Fruit fly (Drosophila melanogaster) whole organism, embryonic: ENCODE data around the gene BBS1.
A peak's percentile ranks its signal among the peaks of the same experiment; 100 is the strongest.

Experiments used
- Bdp1 ChIP-seq: fragments of 200-800 bp; sonication (Bioruptor generic); optimal IDR thresholded peaks from 3 replicates; lab custom pipeline; 2016; ENCODE audit warnings: missing biosample characterization, missing genetic modification characterization
- CG10321 ChIP-seq: fragments of 200-800 bp; sonication (Bioruptor generic); IDR thresholded peaks from 2 replicates; pipeline ENCODE4 v1.3.6; 2022; ENCODE audit warnings: missing biosample characterization, missing genetic modification characterization
- CG10431 ChIP-seq: fragments of 200-800 bp; sonication (Bioruptor generic); optimal IDR thresholded peaks from 3 replicates; lab custom pipeline; 2018; ENCODE audit warnings: missing biosample characterization, mild to moderate bottlenecking, missing genetic modification characterization
- CG10543 ChIP-seq: fragments of 200-800 bp; sonication (Bioruptor generic); optimal IDR thresholded peaks from 3 replicates; lab custom pipeline; 2017; ENCODE audit warnings: missing biosample characterization, mild to moderate bottlenecking, missing genetic modification characterization, moderate library complexity
- CG12391 ChIP-seq: fragments of 200-800 bp; sonication (Bioruptor generic); optimal IDR thresholded peaks from 3 replicates; lab custom pipeline; 2018; ENCODE audit warnings: missing biosample characterization, mild to moderate bottlenecking, missing genetic modification characterization, moderate library complexity
- CG12942 ChIP-seq: fragments of 200-800 bp; sonication (Bioruptor generic); optimal IDR thresholded peaks from 3 replicates; lab custom pipeline; 2016; ENCODE audit warnings: missing biosample characterization, missing genetic modification characterization
- CG14710 ChIP-seq: fragments of 200-800 bp; sonication (Bioruptor generic); optimal IDR thresholded peaks from 3 replicates; lab custom pipeline; 2019; ENCODE audit warnings: missing biosample characterization, mild to moderate bottlenecking, missing genetic modification characterization, moderate library complexity
- CG15479 ChIP-seq: fragments of 200-800 bp; sonication (Bioruptor generic); optimal IDR thresholded peaks from 3 replicates; lab custom pipeline; 2019; ENCODE audit warnings: missing biosample characterization, mild to moderate bottlenecking, missing genetic modification characterization, moderate library complexity
- CG15696 ChIP-seq: fragments of 200-800 bp; sonication (Bioruptor generic); optimal IDR thresholded peaks from 2 replicates; lab custom pipeline; 2019; ENCODE audit warnings: missing biosample characterization, mild to moderate bottlenecking, missing genetic modification characterization, moderate library complexity
- CG1647 ChIP-seq: fragments of 200-800 bp; sonication (Bioruptor generic); optimal IDR thresholded peaks from 3 replicates; lab custom pipeline; 2016; ENCODE audit warnings: missing biosample characterization, missing genetic modification characterization
- CG18476 ChIP-seq: fragments of 200-800 bp; sonication (Bioruptor generic); optimal IDR thresholded peaks from 2 replicates; lab custom pipeline; 2016; ENCODE audit warnings: missing biosample characterization, mild to moderate bottlenecking, missing genetic modification characterization
- CG7556 ChIP-seq: fragments of 200-800 bp; sonication (Bioruptor generic); optimal IDR thresholded peaks from 2 replicates; lab custom pipeline; 2017; ENCODE audit warnings: missing biosample characterization, mild to moderate bottlenecking, missing genetic modification characterization
- Chrac-16 ChIP-seq: fragments of 200-800 bp; sonication (Bioruptor generic); optimal IDR thresholded peaks from 3 replicates; lab custom pipeline; 2016; ENCODE audit warnings: missing biosample characterization, missing genetic modification characterization
- CkIIα-i1 ChIP-seq: fragments of 200-800 bp; sonication (Bioruptor generic); IDR thresholded peaks from 2 replicates; pipeline ENCODE4 v1.3.6; 2022; ENCODE audit warnings: missing biosample characterization, missing genetic modification characterization
- Dbx ChIP-seq: fragments of 200-800 bp; sonication (Bioruptor generic); IDR thresholded peaks from 3 replicates; pipeline ENCODE4 v1.3.6; 2022; ENCODE audit warnings: missing biosample characterization, missing genetic modification characterization
- Dll ChIP-seq: fragments of 200-800 bp; sonication (Bioruptor generic); IDR thresholded peaks from 4 replicates; pipeline ENCODE4 v1.3.6; 2022; ENCODE audit warnings: missing biosample characterization, missing genetic modification characterization; ENCODE audit not compliant: partially characterized antibody
- Doc3 ChIP-seq: fragments of 200-800 bp; sonication (Bioruptor generic); IDR thresholded peaks from 3 replicates; pipeline ENCODE4 v1.3.6; 2022; ENCODE audit warnings: missing biosample characterization, missing genetic modification characterization; ENCODE audit not compliant: partially characterized antibody
- Fer3 ChIP-seq: fragments of 200-800 bp; sonication (Bioruptor generic); optimal IDR thresholded peaks from 2 replicates; lab custom pipeline; 2018; ENCODE audit warnings: missing biosample characterization, mild to moderate bottlenecking, missing genetic modification characterization, moderate library complexity
- GATAe ChIP-seq: fragments of 200-800 bp; sonication (Bioruptor generic); conservative IDR thresholded peaks from 2 replicates; pipeline ENCODE4 v1.3.6; 2022; ENCODE audit warnings: missing biosample characterization, missing genetic modification characterization
- HHEX ChIP-seq: fragments of 200-800 bp; sonication (Bioruptor generic); optimal IDR thresholded peaks from 3 replicates; lab custom pipeline; 2017; ENCODE audit warnings: missing biosample characterization, mild to moderate bottlenecking, missing genetic modification characterization, missing genetic modification reagents
- HmgZ ChIP-seq: fragments of 200-800 bp; sonication (Bioruptor generic); optimal IDR thresholded peaks from 2 replicates; lab custom pipeline; 2018; ENCODE audit warnings: missing biosample characterization, mild to moderate bottlenecking, missing genetic modification characterization
- Hmr ChIP-seq: fragments of 200-800 bp; sonication (Bioruptor generic); optimal IDR thresholded peaks from 3 replicates; lab custom pipeline; 2017; ENCODE audit warnings: mild to moderate bottlenecking, missing biosample characterization, missing genetic modification reagents, missing genetic modification characterization
- MTF-1 ChIP-seq: fragments of 200-800 bp; sonication (Bioruptor generic); optimal IDR thresholded peaks from 2 replicates; lab custom pipeline; 2018; ENCODE audit warnings: missing biosample characterization, mild to moderate bottlenecking, missing genetic modification characterization, borderline replicate concordance
- Med ChIP-seq: fragments of 200-800 bp; sonication (Bioruptor generic); peaks from one replicate; lab custom pipeline; 2016; ENCODE audit warnings: missing biosample characterization, missing genetic modification characterization, mild to moderate bottlenecking, inconsistent platforms, moderate library complexity
- Meics ChIP-seq: fragments of 200-800 bp; sonication (Bioruptor generic); optimal IDR thresholded peaks from 2 replicates; lab custom pipeline; 2017; ENCODE audit warnings: missing biosample characterization, mild to moderate bottlenecking, missing genetic modification characterization
- NC2β ChIP-seq: fragments of 200-800 bp; sonication (Bioruptor generic); optimal IDR thresholded peaks from 2 replicates; lab custom pipeline; 2016; ENCODE audit warnings: missing biosample characterization, missing genetic modification characterization
- Rfx ChIP-seq: fragments of 200-800 bp; sonication (Bioruptor generic); IDR thresholded peaks from 2 replicates; pipeline ENCODE4 v1.3.6; 2022; ENCODE audit warnings: missing biosample characterization, missing genetic modification characterization
- Spps ChIP-seq: fragments of 200-800 bp; sonication (Bioruptor generic); optimal IDR thresholded peaks from 2 replicates; lab custom pipeline; 2018; ENCODE audit warnings: missing biosample characterization, mild to moderate bottlenecking, missing genetic modification characterization
- Stat92E ChIP-seq, 3 experiments: fragments of >200 bp in 2 of 3; fragments of 200-800 bp in 1 of 3; sonication (Bioruptor generic) in 1 of 3; optimal IDR thresholded peaks; 2 replicates each; lab custom pipeline; 2017 to 2019; ENCODE audit warnings: missing biosample characterization in 3 of 3, missing genetic modification characterization in 3 of 3, mild to moderate bottlenecking in 1 of 3, moderate library complexity in 1 of 3
- ara ChIP-seq: fragments of 200-800 bp; sonication (Bioruptor generic); IDR thresholded peaks from 2 replicates; pipeline ENCODE4 v1.3.6; 2022; ENCODE audit warnings: missing biosample characterization, missing genetic modification characterization
- btn ChIP-seq: fragments of 200-800 bp; sonication (Bioruptor generic); optimal IDR thresholded peaks from 2 replicates; lab custom pipeline; 2016; ENCODE audit warnings: missing biosample characterization, missing genetic modification characterization
- chm ChIP-seq: fragments of 200-800 bp; sonication (Bioruptor generic); IDR thresholded peaks from 2 replicates; pipeline ENCODE4 v1.3.6; 2022; ENCODE audit warnings: missing biosample characterization, missing genetic modification characterization
- croc ChIP-seq: fragments of 200-800 bp; sonication (Bioruptor generic); conservative IDR thresholded peaks from 3 replicates; pipeline ENCODE4 v1.3.6; 2022; ENCODE audit warnings: missing biosample characterization, missing genetic modification characterization
- exex ChIP-seq: fragments of 200-800 bp; sonication (Bioruptor generic); optimal IDR thresholded peaks from 4 replicates; lab custom pipeline; 2018; ENCODE audit warnings: missing biosample characterization, mild to moderate bottlenecking, missing genetic modification characterization, moderate library complexity
- fd96Cb ChIP-seq: fragments of 200-800 bp; sonication (Bioruptor generic); optimal IDR thresholded peaks from 2 replicates; lab custom pipeline; 2018; ENCODE audit warnings: missing biosample characterization, mild to moderate bottlenecking, missing genetic modification characterization, moderate library complexity
- gsb-n ChIP-seq: fragments of 200-800 bp; sonication (Bioruptor generic); optimal IDR thresholded peaks from 3 replicates; lab custom pipeline; 2018; ENCODE audit warnings: missing biosample characterization, mild to moderate bottlenecking, missing genetic modification characterization
- hbn ChIP-seq: fragments of 200-800 bp; sonication (Bioruptor generic); IDR thresholded peaks from 2 replicates; pipeline ENCODE4 v1.3.6; 2022; ENCODE audit warnings: missing biosample characterization, missing genetic modification characterization; ENCODE audit not compliant: partially characterized antibody
- phol ChIP-seq: fragments of 200-800 bp; sonication (Bioruptor generic); optimal IDR thresholded peaks from 3 replicates; lab custom pipeline; 2018; ENCODE audit warnings: missing biosample characterization, mild to moderate bottlenecking, missing genetic modification characterization, moderate library complexity
- psq ChIP-seq: fragments of 200-800 bp; sonication (Bioruptor generic); optimal IDR thresholded peaks from 2 replicates; lab custom pipeline; 2017; ENCODE audit warnings: missing biosample characterization, missing genetic modification characterization
- pum ChIP-seq: fragments of 200-800 bp; sonication (Bioruptor generic); optimal IDR thresholded peaks from 2 replicates; lab custom pipeline; 2016; ENCODE audit warnings: missing biosample characterization, missing genetic modification characterization
- sc ChIP-seq, 3 experiments: fragments of >200 bp in 2 of 3; fragments of 200-800 bp in 1 of 3; sonication (Bioruptor generic) in 1 of 3; optimal IDR thresholded peaks; 2 replicates in 2 of 3; 3 replicates in 1 of 3; lab custom pipeline; 2017; ENCODE audit warnings: mild to moderate bottlenecking in 1 of 3, missing biosample characterization in 1 of 3, missing genetic modification characterization in 1 of 3, missing genetic modification reagents in 1 of 3
- sens-2 ChIP-seq: fragments of 200-800 bp; sonication (Bioruptor generic); IDR thresholded peaks from 2 replicates; pipeline ENCODE4 v1.3.6; 2022; ENCODE audit warnings: missing biosample characterization, missing genetic modification characterization
- sna ChIP-seq: fragments of 200-800 bp; sonication (Bioruptor generic); IDR thresholded peaks from 2 replicates; pipeline ENCODE4 v1.3.6; 2022; ENCODE audit warnings: missing biosample characterization, missing genetic modification characterization; ENCODE audit not compliant: partially characterized antibody
- toy ChIP-seq: fragments of 200-800 bp; sonication (Bioruptor generic); IDR thresholded peaks from 2 replicates; pipeline ENCODE4 v1.3.6; 2022; ENCODE audit warnings: missing biosample characterization, missing genetic modification characterization
- tup ChIP-seq: fragments of 200-800 bp; sonication (Bioruptor generic); optimal IDR thresholded peaks from 2 replicates; lab custom pipeline; 2016; ENCODE audit warnings: missing biosample characterization, mild to moderate bottlenecking, missing genetic modification characterization, moderate library complexity
- twi ChIP-seq: fragments of 200-800 bp; optimal IDR thresholded peaks from 2 replicates; lab custom pipeline; 2019; ENCODE audit warnings: missing biosample characterization, mild to moderate bottlenecking, missing genetic modification characterization, moderate library complexity
- vnd ChIP-seq: fragments of 200-800 bp; sonication (Bioruptor generic); IDR thresholded peaks from 3 replicates; pipeline ENCODE4 v1.3.6; 2022; ENCODE audit warnings: missing biosample characterization, missing genetic modification characterization; ENCODE audit not compliant: partially characterized antibody

BBS1 gene

DNA sequence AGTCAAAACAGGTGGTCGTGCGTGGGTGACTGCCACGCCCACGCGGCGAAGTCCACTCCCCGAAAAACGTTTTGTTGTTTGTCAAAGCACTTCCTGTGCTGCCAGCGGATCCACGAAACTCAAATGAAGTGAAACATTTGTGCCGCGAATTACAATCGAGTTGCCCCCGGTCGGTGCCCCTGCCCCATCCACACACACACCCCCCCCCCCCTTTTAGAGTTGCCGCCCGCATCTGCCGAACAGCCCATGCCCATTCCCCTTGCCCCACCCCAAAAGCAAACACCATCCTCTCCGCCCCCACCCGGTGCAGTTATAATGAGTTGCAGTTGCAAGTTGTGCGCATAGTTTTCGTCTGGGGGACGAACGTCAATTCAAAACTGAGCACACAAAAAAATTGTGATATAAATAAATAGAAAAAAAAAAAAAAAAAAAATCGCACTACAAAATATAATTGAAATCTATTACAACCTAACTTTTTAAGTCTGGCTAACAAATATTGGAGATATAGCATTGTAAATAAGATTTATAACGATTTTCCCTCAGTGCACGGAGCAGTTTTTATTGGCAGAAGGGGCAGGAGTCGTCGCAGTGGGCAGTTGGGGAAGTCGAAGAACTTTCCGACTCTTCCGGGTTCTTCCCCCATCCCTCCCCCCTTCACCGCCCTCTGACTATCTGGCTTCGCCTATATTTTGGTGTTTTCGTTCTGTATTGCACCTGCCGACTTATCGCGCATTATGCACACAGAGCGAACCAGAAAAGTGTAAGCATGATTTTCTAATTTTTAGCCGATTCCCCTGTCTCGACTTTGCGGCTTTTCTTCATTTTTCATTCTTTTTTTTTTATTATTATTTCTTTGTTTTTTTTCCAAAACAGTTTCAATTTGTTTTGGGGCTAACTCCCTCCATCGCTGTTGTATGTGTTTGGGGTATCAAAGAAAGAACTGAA, 26.1 kb downstream of the BBS1 start (continued):
- TF ChIP-seq croc: peak; percentile 66
- TF ChIP-seq MTF-1 (GFP tag; lab: Kevin White, UChicago): no peak
- no peak for TF ChIP-seq psq (GFP tag; lab: Kevin White, UChicago)
- TF ChIP-seq gsb-n (tag; lab: Kevin White, UChicago): peak; percentile 46
- TF ChIP-seq vnd: no peak
- TF ChIP-seq CG15696 (tag; lab: Kevin White, UChicago): no peak
- peak; percentile 30 for TF ChIP-seq Med (GFP tag; lab: Kevin White, UChicago)
- no peak for TF ChIP-seq btn (GFP tag; lab: Kevin White, UChicago)
- peak; percentile 15 for TF ChIP-seq CG7556 (GFP tag; lab: Kevin White, UChicago)
- no peak for TF ChIP-seq Meics (GFP tag; lab: Kevin White, UChicago)
- TF ChIP-seq fd96Cb (tag; lab: Kevin White, UChicago): peak; percentile 70
- TF ChIP-seq tup: no peak
- TF ChIP-seq CG14710 (tag; lab: Kevin White, UChicago): peak; percentile 72
- no peak for TF ChIP-seq Rfx (GFP tag; lab: Robert Waterston, UW)
- no peak for TF ChIP-seq toy (GFP tag; lab: Robert Waterston, UW)
- no peak for TF ChIP-seq HmgZ
- TF ChIP-seq Dll (GFP tag; lab: Robert Waterston, UW): no peak
- no peak for TF ChIP-seq Dbx (GFP tag; lab: Robert Waterston, UW)
- no peak for TF ChIP-seq exex (tag; lab: Kevin White, UChicago)
- TF ChIP-seq sc (optimal IDR thresholded peaks at IDR 0.05; lab: Kevin White, UChicago): no peak
- peak; percentile 72 for TF ChIP-seq sc (GFP tag; optimal IDR thresholded peaks at IDR 0.05; lab: Kevin White, UChicago)
- TF ChIP-seq CG10431: peak; percentile 12
- TF ChIP-seq CG12391 (tag; lab: Kevin White, UChicago): peak; percentile 69
- no peak for TF ChIP-seq CG10321 (GFP tag; lab: Robert Waterston, UW)
- peak; percentile 51 for TF ChIP-seq Chrac-16 (GFP tag; lab: Kevin White, UChicago)
- TF ChIP-seq CG12942 (GFP tag; lab: Kevin White, UChicago): peak; percentile 28
- TF ChIP-seq sna (GFP tag; lab: Robert Waterston, UW): no peak
- peak; percentile 85 for TF ChIP-seq ara (GFP tag; lab: Robert Waterston, UW)
- TF ChIP-seq CG18476: no peak
- TF ChIP-seq hbn (GFP tag; lab: Robert Waterston, UW): no peak
- peak; percentile 44; the same call in 1 of the 2 replicates for TF ChIP-seq sens-2
- peak; percentile 36 for TF ChIP-seq twi (tag; lab: Kevin White, UChicago)
- TF ChIP-seq phol (tag; lab: Kevin White, UChicago): peak; percentile 74
- TF ChIP-seq Stat92E (GFP tag; optimal IDR thresholded peaks at IDR 0.05; lab: Kevin White, UChicago): no peak
- TF ChIP-seq Hmr (GFP tag; lab: Kevin White, UChicago): no peak
- peak; percentile 65; the same call in 1 of the 2 replicates for TF ChIP-seq chm (GFP tag; lab: Robert Waterston, UW)
- no peak for TF ChIP-seq GATAe
- TF ChIP-seq CG1647 (GFP tag; lab: Kevin White, UChicago): no peak
- no peak for TF ChIP-seq Bdp1 (GFP tag; lab: Kevin White, UChicago)
- TF ChIP-seq pum: no peak
- TF ChIP-seq NC2β (GFP tag; lab: Kevin White, UChicago): peak; percentile 40
- no peak for TF ChIP-seq HHEX (GFP tag; lab: Kevin White, UChicago)
- peak; percentile 65 for TF ChIP-seq Spps (tag; lab: Kevin White, UChicago)
- no peak for TF ChIP-seq CG15479 (GFP tag; lab: Kevin White, UChicago)
- TF ChIP-seq CkIIα-i1 (GFP tag; lab: Robert Waterston, UW): no peak
- TF ChIP-seq CG10543 (GFP tag; lab: Kevin White, UChicago): no peak
- TF ChIP-seq Fer3 (tag; lab: Kevin White, UChicago): no peak
- TF ChIP-seq Doc3 (GFP tag; lab: Robert Waterston, UW): no peak
